Fruit fly (Drosophila melanogaster): Measurements from ENCODE around the gene CG10340.

DNA sequence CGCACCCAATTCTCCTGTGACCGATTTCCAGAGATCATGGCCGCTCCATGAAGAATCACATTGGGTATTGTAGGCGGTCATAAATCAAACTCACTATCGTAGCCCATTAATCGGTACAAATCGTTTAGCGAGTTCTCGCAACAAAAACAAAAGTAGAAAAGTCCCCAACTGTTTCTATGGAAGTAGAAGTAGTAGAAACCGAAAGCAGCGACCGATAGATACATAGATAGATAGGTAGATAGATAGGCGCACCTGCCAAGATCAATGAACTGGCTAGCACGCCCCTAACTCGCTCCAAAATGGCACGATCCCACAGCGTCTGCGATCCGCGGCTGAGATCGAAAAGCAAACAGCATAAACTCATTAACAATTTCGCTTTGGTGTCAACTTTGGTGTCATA lies 13.5 kb downstream of the CG10340 start:
- TF ChIP-seq usp (GFP tag; optimal IDR thresholded peaks at IDR 0.05): no peak
- TF ChIP-seq pan (optimal IDR thresholded peaks at IDR 0.05): no peak
- TF ChIP-seq psq (optimal IDR thresholded peaks at IDR 0.05): no peak
- TF ChIP-seq Dll (optimal IDR thresholded peaks at IDR 0.05): no peak
